Worm (Caenorhabditis elegans): ENCODE results near the gene arp-6.

The arp-6 gene

DNA sequence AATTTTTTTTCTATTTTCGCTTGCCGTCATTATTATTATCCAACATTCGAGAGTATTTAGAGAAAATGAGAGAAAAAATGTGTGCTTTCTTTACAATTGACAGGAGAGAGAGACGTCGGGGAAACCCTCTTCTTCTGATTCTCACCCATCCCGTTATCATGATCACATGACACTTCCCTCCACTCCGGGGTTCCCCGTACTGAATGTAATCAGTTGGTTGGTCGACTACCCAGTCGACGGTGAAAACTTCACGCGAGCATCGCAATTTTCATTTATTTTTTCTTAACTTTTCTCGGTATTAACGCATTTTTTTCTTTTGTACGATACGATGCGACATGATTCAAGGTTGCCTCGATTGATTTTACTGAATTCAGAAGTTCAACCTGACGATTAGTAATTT lies 21.0 kb downstream of the arp-6 start:
- no peak for TF ChIP-seq unc-62 (GFP tag; optimal IDR thresholded peaks at IDR 0.05)

DNA sequence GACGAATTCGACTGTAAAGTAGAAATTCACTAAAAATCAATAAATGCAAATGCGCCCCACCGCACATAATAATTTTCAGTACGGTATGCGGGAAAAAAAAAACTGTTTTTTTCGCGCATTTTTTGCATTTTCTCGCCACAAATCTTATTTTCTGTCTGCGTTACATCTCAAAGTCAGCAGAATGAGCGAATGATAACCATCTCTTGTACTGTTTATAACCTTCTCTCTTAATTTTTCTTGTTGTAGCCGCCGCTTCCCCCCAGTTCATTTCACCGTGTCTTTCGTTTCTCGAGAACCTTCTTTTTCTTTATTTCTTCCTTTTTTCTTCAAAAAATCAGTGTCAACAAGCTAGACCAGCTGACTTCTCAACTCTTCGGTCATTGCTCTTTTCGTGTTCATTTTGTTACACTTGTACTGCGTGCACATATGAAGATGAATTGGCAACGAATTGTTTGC lies 21.6 kb downstream of the arp-6 start:
- TF ChIP-seq unc-62 (GFP tag; optimal IDR thresholded peaks at IDR 0.05) = no peak

DNA sequence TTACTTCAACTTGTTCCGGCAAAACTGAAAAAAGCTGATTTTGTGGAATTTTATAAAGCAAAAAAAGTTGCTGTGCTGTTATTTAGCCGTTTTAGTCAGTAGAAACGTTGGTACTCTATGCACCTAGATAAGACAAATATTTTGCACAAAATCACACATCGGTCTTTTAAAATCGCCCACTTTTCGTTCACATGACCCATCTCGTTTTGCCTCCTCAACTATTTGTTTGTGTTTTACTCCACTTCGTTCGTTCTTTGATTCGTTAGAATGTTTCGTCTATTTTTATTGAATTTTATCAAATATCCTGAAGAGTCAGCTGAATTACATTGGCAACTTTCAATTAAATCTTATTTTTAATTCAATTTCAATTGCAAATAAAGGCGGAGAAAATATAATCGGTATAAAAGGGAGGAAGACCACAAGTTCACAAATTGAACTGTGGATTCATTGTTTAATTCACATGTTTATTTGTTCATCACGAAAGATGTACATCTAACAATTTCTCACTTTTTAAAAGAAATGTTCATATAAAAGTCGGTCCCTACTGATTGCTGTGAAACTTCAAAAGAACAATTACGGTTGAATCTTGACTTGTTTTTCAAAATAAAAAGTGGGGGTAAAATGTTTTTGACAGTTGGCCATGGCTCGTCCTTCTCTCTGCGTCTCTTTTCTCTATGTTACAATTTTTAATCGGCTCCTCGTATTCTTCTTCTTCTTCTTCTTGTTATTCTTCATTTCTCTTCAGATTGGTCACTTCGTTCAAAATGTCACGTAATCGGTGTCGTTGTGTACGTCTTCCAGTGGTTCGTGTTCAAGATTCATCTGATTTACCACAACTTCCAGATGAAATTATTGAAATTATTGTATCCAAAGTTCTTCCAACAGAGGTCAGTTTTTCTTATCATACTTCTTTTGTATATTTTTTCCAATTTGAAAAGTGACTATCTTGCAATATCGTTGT lies 24.8 kb downstream of the arp-6 start, which contains the start of gene DH11.2:
Gene DH11.2, plus strand, starts transcription at position 746 of the 961 bp plus-strand sequence.
- TF ChIP-seq unc-62 (GFP tag; optimal IDR thresholded peaks at IDR 0.05) = no peak

DNA sequence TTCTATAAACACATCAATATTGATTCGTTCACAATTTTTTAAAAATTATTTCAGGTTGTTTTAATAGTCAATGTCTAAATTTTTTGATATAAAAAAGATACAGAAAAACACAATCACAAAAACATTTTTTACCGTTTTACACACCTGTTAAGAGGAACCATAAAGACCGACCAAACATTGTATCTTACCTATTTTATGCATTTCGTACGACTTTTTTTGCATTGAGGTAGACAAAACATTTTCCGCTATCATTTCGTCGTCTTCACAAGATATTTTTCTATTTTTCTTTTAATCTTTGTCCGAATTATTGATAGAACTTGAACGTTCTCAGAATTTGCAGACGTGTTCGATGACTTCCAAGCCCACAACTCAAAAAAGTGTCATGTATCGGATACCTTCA lies 28.8 kb downstream of the arp-6 start, which contains the start of gene glna-2:
Gene glna-2, plus strand, starts transcription at position 301 of the 400 bp plus-strand sequence.
- no peak for TF ChIP-seq unc-62 (GFP tag; optimal IDR thresholded peaks at IDR 0.05)

DNA sequence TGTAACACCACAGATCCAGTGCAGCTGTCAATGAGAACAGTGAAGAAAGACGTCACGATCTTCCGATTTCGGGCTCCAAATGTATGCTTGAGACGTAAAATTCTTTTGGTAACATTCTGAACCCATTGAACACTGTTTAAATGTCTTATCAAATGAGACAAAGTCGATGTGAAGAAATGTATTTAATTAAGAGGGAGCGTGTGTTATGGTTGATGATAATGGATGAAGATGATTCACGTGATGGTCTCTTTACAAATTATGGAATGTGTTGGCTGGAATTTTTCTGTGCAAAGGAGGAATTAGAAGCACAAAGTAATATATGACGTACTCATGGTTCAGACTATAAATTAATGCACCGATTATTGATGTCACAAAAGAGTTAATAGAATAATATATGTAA lies 30.2 kb downstream of the arp-6 start:
- TF ChIP-seq unc-62 (GFP tag; optimal IDR thresholded peaks at IDR 0.05) = no peak

DNA sequence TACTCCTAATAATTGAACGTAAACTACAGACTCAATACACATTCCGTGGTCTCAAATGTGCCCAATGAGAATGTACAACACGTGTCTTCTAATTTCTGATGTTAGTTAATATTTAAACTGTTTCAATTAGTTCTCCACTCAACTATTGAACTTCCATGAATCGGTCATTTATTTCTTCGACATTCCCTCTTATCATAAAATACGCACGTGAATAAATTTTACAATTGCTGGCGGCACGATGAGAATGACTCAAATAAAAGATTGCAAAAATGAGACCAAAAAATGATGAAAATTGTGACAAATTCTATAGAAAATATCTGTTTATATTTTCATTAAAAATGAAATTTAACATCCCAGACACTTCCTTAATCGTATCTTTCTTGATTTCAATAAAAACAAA lies 32.4 kb downstream of the arp-6 start:
- TF ChIP-seq unc-62 (GFP tag; optimal IDR thresholded peaks at IDR 0.05) = no peak

DNA sequence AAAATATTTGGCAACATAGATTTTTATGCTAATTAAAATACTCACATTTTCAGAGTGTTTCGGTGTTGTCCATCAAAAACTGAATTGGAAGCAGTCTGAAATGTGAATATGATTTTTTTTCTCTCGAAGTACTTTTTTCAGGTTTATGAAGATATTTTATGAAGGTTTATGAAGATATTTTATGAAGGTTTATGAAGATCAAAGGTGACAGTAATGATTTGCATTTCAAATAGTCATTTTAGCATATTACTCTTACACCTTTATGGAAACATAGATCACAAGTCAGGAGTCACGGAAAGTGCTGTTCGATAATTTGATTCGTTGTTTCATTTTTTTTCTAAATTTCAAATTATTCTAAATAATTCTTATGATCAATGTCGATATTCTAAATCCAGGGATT lies 33.0 kb downstream of the arp-6 start, which contains the start of gene pgp-11:
Gene pgp-11, minus strand, starts transcription at position 101 of the 400 bp plus-strand sequence.
- TF ChIP-seq unc-62 (GFP tag; optimal IDR thresholded peaks at IDR 0.05) = no peak

DNA sequence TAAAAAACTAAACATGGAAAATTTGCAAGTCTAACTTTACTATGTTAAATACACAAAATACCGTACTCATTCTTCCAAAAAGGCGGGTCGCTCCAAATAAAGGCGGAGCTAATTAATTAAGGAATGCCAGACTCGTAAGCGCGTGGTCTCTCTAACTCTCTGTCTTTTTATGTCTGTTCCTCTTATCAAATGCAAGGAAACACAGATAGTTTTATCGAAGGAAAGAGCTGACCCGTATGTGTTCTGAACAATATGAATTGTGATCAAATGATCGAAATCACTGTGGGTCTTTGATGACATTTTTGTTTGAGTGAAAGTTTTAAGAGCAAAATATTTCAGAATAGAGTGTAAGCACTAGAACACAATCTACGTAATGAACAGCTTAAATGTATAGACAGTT lies 35.7 kb downstream of the arp-6 start:
- TF ChIP-seq unc-62 (GFP tag; optimal IDR thresholded peaks at IDR 0.05) = no peak

DNA sequence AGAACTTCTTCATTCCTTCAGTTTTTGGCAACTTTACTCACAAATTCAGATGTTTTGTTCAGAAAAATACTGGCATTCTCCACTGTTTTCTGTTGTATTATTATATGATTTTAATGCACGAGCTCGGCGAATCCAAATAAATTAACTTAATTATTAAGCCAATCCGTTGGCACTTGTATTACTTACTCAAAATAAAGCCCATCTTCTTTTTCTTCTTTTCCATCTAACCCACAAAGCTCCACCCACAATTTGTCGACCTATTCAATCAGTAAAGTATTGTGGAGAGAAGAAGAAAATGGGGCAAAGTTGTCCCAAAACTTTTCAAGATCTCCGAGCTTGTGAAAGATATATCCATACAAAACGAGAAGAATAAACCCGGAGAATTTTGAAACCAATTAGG lies 45.9 kb downstream of the arp-6 start:
- no peak for TF ChIP-seq unc-62 (GFP tag; optimal IDR thresholded peaks at IDR 0.05)

DNA sequence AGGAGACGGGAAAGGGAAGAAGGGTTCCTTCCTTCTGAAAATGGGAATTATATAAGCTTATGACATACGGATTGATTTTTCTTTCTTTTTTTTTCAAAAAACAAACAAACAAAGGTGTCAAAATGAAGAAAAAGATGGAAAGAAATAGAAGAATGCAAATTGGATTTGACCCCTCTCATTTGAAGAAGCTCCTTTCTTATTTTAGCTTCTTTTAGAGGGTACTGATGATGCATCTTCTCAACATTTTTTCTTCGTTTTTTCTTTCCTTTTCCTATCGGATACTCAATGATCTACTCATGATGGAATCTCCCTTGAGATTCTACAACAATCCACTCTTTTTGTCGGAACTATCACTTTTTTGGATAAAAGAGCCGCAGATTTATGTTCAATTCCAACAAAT lies 47.0 kb downstream of the arp-6 start:
- no peak for TF ChIP-seq unc-62 (GFP tag; optimal IDR thresholded peaks at IDR 0.05)

DNA sequence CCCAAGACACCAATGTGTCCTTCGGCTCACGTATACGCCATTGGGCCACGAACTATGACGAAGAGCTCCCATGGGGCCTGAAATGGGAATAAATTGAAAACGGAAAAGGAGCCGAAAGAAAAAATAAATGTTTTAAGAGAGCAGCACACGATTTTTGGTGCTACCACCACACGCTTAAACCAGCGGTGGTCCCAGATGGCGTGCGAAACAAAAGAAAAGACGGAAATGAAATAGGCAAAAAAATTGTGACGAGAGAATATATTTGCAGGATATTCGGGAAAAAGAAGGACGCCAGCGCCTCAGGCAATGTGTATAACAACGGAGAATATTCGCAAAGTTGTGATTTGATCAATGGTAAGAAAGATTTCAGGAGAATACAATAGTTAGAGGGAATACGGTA lies 50.2 kb downstream of the arp-6 start:
- TF ChIP-seq unc-62 (GFP tag; optimal IDR thresholded peaks at IDR 0.05) = no peak
